Fruit fly (Drosophila melanogaster): ENCODE results near the gene CG31111.

CG31111 gene

DNA sequence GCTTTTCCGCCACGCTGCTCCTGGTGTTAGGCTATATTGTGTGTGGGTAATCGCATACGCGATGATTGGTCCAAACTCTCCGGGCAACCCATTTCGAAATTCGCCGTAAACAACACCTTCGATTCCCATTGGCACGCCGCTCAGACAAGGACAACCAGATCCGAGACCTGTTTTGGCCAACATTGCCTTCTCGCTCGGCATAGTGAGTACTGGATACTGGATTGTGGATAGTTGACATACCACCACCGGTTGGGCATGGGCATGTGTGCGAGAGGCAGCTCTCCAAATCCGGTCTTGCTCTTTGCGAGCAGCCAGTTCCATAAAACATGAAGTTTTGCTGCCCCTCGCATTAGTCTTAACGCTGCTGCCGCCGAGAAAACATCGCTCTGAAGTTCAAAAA, 38.7 kb upstream of the CG31111 start, which contains the start of gene fd96Cb (continued):
- TF ChIP-seq CkIIα-i1 (GFP tag; IDR thresholded peaks at IDR 0.05) (no peak), nom (GFP tag; optimal IDR thresholded peaks at IDR 0.05) (peak; percentile 31), CG8281 (tag; optimal IDR thresholded peaks at IDR 0.05) (no peak), Lpt (GFP tag; optimal IDR thresholded peaks at IDR 0.05) (no peak), nerfin-2 (GFP tag; IDR thresholded peaks at IDR 0.05; ENCODE audit: partially characterized antibody) (no peak), Jarid2 (GFP tag; optimal IDR thresholded peaks at IDR 0.05) (peak; percentile 73), az2 (GFP tag; optimal IDR thresholded peaks at IDR 0.05) (no peak), pb (GFP tag; optimal IDR thresholded peaks at IDR 0.05) (no peak), Stat92E (GFP tag; optimal IDR thresholded peaks at IDR 0.05) (no peak), E2f2 (GFP tag; IDR thresholded peaks at IDR 0.05) (no peak), Fer3 (tag; optimal IDR thresholded peaks at IDR 0.05) (no peak), ci (GFP tag; IDR thresholded peaks at IDR 0.05) (no peak), HLH54F (GFP tag; optimal IDR thresholded peaks at IDR 0.05) (no peak), CG11723 (GFP tag; optimal IDR thresholded peaks at IDR 0.05) (no peak), Nf-YA (GFP tag; IDR thresholded peaks at IDR 0.05) (peak; percentile 95), BEAF-32 (GFP tag; optimal IDR thresholded peaks at IDR 0.05) (no peak), Opbp (GFP tag; IDR thresholded peaks at IDR 0.05; ENCODE audit: partially characterized antibody) (peak; percentile 34; the same call in 1 of the 3 replicates), CG10321 (GFP tag; IDR thresholded peaks at IDR 0.05) (peak; percentile 94), Adf1 (GFP tag; IDR thresholded peaks at IDR 0.05) (peak; percentile 31; the same call in 1 of the 2 replicates), Usf (GFP tag; optimal IDR thresholded peaks at IDR 0.05) (no peak), CG10654 (GFP tag; optimal IDR thresholded peaks at IDR 0.05) (no peak), CG42726 (GFP tag; IDR thresholded peaks at IDR 0.05; ENCODE audit: partially characterized antibody) (no peak), CG1647 (GFP tag; optimal IDR thresholded peaks at IDR 0.05) (no peak), Taf1 (GFP tag; IDR thresholded peaks at IDR 0.05) (no peak), al (GFP tag; IDR thresholded peaks at IDR 0.05) (no peak), odd (GFP tag; optimal IDR thresholded peaks at IDR 0.05) (no peak), ato (GFP tag; IDR thresholded peaks at IDR 0.05; ENCODE audit: partially characterized antibody) (no peak), repo (GFP tag; optimal IDR thresholded peaks at IDR 0.05) (no peak), sd (tag; optimal IDR thresholded peaks at IDR 0.05) (no peak), rib (GFP tag; IDR thresholded peaks at IDR 0.05) (no peak), CG3163 (GFP tag; optimal IDR thresholded peaks at IDR 0.05) (no peak), CG4404 (GFP tag; IDR thresholded peaks at IDR 0.05) (no peak), tap (tag; optimal IDR thresholded peaks at IDR 0.05) (no peak), CG16779 (GFP tag; IDR thresholded peaks at IDR 0.05) (no peak), gcm (GFP tag; optimal IDR thresholded peaks at IDR 0.05) (no peak), row (GFP tag; IDR thresholded peaks at IDR 0.05) (no peak), CG17568 (GFP tag; optimal IDR thresholded peaks at IDR 0.05) (no peak), CG1024 (GFP tag; IDR thresholded peaks at IDR 0.05) (no peak), CG33557 (GFP tag; optimal IDR thresholded peaks at IDR 0.05) (no peak), CG8388 (GFP tag; optimal IDR thresholded peaks at IDR 0.05) (no peak), CG14710 (tag; optimal IDR thresholded peaks at IDR 0.05) (no peak), CG32532 (GFP tag; IDR thresholded peaks at IDR 0.05) (no peak), Six4 (GFP tag; optimal IDR thresholded peaks at IDR 0.05) (no peak), Xrp1 (GFP tag; IDR thresholded peaks at IDR 0.05) (no peak), jing (GFP tag; optimal IDR thresholded peaks at IDR 0.05) (peak; percentile 34), Sox102F (GFP tag; optimal IDR thresholded peaks at IDR 0.05) (no peak), Side (GFP tag; optimal IDR thresholded peaks at IDR 0.05) (no peak), pum (GFP tag; optimal IDR thresholded peaks at IDR 0.05) (no peak), mld (GFP tag; IDR thresholded peaks at IDR 0.05; ENCODE audit: partially characterized antibody) (0 out of 3 replicates have a peak, but pooled peaks have one; percentile 55)
